Worm (Caenorhabditis elegans): ENCODE results near the gene cmk-1.

ce11 chrIV:1862655-1863054, 38.4 kb downstream of the cmk-1 start:
- TF ChIP-seq nhr-77 (tag; optimal IDR thresholded peaks at IDR 0.05): no peak
- TF ChIP-seq R02D3.7 (tag; optimal IDR thresholded peaks at IDR 0.05): no peak
- TF ChIP-seq ceh-9 (tag; optimal IDR thresholded peaks at IDR 0.05): no peak
- no peak for TF ChIP-seq fos-1 (tag; optimal IDR thresholded peaks at IDR 0.05)
- no peak for TF ChIP-seq lin-15B (tag; optimal IDR thresholded peaks at IDR 0.05)
- TF ChIP-seq daf-12 (tag; optimal IDR thresholded peaks at IDR 0.05): no peak
- no peak for TF ChIP-seq snpc-4 (tag; optimal IDR thresholded peaks at IDR 0.05)
- no peak for TF ChIP-seq ztf-11 (tag; optimal IDR thresholded peaks at IDR 0.05)
- TF ChIP-seq pqm-1 (tag; optimal IDR thresholded peaks at IDR 0.05): no peak
- TF ChIP-seq pha-4 (tag; optimal IDR thresholded peaks at IDR 0.05): no peak
- TF ChIP-seq nhr-67 (tag; optimal IDR thresholded peaks at IDR 0.05): no peak
- no peak for TF ChIP-seq ama-1 (optimal IDR thresholded peaks at IDR 0.05)
- no peak for TF ChIP-seq tbx-2 (tag; optimal IDR thresholded peaks at IDR 0.05)

All from whole organism, L3 larva.